Worm (Caenorhabditis elegans): ENCODE results near the gene tim-1.

The tim-1 gene

DNA sequence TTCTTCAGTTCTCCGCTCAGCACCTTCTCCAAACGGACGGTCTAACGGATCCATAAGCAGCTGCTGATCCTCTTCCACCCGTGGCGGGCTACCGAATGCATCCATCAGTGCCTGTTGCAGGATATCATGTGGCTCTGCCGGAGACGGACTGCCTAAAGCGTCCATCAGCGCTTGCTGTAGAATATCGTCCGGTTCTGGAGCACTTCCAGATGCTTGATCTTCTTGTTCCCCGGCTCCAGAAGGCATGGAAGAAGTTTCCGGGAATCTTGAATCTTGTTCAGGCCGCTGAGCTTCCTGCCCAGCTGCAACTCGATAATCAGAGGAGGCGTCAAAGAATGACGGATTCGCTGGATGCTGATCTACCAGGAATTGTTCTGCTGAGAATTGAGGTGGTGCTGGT lies 44.7 kb downstream of the tim-1 start:
- TF ChIP-seq sem-2 (GFP tag; optimal IDR thresholded peaks at IDR 0.05) (no peak), nhr-28 (tag; optimal IDR thresholded peaks at IDR 0.05) (no peak), zip-8 (tag; optimal IDR thresholded peaks at IDR 0.05) (no peak), sptf-1 (tag; optimal IDR thresholded peaks at IDR 0.05) (no peak), ceh-43 (GFP tag; optimal IDR thresholded peaks at IDR 0.05) (no peak)

DNA sequence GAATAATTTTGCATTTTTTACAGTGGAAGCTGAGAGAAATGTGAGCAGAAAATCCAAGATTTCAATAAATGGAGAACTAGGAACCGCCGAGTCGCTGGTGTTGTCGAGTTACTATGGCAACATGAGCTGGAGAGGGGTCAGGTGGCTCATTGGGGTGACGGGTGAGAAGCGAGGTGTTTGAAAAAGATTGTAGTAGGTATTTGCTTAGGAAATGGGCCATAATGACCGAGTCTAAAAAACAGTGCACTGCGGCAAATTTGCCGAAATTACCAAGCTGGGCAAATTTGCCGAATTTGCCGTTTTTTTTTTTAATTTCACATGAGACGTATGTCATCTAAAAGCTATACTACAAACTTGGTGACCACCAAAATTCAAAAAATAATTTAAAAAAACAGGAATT lies 47.5 kb downstream of the tim-1 start, which contains the start of gene osm-12:
osm-12 (minus strand) TSS at position 101 of the 400 bp plus-strand sequence.
- no peak for TF ChIP-seq lin-32 (GFP tag; optimal IDR thresholded peaks at IDR 0.05)
- no peak for TF ChIP-seq cnd-1 (tag; optimal IDR thresholded peaks at IDR 0.05)
- no peak for TF ChIP-seq bed-3 (GFP tag; optimal IDR thresholded peaks at IDR 0.05)
- no peak for TF ChIP-seq ham-2 (GFP tag; optimal IDR thresholded peaks at IDR 0.05)
- TF ChIP-seq zip-8 (tag; optimal IDR thresholded peaks at IDR 0.05): no peak
- no peak for TF ChIP-seq elt-1 (tag; optimal IDR thresholded peaks at IDR 0.05; ENCODE audit: borderline replicate concordance, insufficient read depth)
- no peak for TF ChIP-seq ceh-83 (GFP tag; optimal IDR thresholded peaks at IDR 0.05)
- no peak for TF ChIP-seq snpc-4 (tag; optimal IDR thresholded peaks at IDR 0.05)
- TF ChIP-seq tbx-8 (GFP tag; optimal IDR thresholded peaks at IDR 0.05): no peak
- TF ChIP-seq hlh-1 (tag; optimal IDR thresholded peaks at IDR 0.05): no peak

DNA sequence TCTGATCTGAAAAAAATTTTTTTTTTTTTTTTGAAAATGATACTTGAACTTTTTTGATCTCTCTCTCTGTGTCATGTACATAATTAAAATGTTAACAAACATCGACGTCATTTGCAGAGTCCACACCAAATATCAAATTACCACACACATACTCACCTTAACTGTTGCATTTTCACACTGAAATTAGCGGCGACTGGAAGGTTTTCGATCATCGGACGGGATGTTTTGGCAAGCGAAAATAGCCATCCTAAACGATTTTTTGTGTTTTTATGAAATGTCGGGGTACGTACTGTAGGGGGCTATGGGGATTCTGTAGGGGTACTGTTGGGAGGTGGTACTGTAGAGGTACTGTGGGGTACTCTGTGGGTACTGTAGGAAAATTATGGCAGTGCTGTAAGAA lies 51.8 kb downstream of the tim-1 start:
- no peak for TF ChIP-seq elt-1 (tag; optimal IDR thresholded peaks at IDR 0.05; ENCODE audit: borderline replicate concordance, insufficient read depth)
- no peak for TF ChIP-seq snpc-4 (tag; optimal IDR thresholded peaks at IDR 0.05)
- no peak for TF ChIP-seq unc-120 (tag; optimal IDR thresholded peaks at IDR 0.05; ENCODE audit: poor library complexity, severe bottlenecking)
- TF ChIP-seq zip-8 (tag; optimal IDR thresholded peaks at IDR 0.05): no peak
- no peak for TF ChIP-seq cnd-1 (tag; optimal IDR thresholded peaks at IDR 0.05)
- TF ChIP-seq unc-39 (tag; optimal IDR thresholded peaks at IDR 0.05): no peak
- TF ChIP-seq ces-1 (GFP tag; optimal IDR thresholded peaks at IDR 0.05): no peak
- TF ChIP-seq M03D4.4 (tag; optimal IDR thresholded peaks at IDR 0.05): no peak
- no peak for TF ChIP-seq bed-3 (GFP tag; optimal IDR thresholded peaks at IDR 0.05)
- no peak for TF ChIP-seq sem-2 (GFP tag; optimal IDR thresholded peaks at IDR 0.05)
- no peak for TF ChIP-seq unc-62 (GFP tag; optimal IDR thresholded peaks at IDR 0.05)
- no peak for TF ChIP-seq lsy-2 (tag; optimal IDR thresholded peaks at IDR 0.05)

DNA sequence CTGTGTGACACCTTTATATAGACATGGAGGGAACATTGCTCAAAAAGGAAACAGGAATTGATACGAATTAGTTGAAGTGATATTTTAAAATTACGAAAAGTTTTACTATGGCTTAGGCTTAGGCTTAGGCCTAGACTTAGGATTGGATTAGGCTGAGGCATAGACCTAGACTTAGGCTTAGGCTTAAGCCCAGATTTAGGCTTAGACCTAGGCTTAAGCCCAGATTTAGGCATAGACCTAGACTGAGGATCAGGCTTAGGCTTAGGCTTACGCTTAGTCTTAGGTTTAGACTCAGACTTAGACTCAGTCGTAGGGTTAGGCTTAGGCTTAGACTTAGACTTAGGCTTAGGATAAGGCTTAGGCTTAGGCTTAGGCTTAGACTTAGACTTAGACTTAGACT lies 54.0 kb downstream of the tim-1 start:
- no peak for TF ChIP-seq elt-3 (tag; optimal IDR thresholded peaks at IDR 0.05)
- no peak for TF ChIP-seq cnd-1 (tag; optimal IDR thresholded peaks at IDR 0.05)
- TF ChIP-seq elt-1 (tag; optimal IDR thresholded peaks at IDR 0.05; ENCODE audit: borderline replicate concordance, insufficient read depth): no peak
- no peak for TF ChIP-seq blmp-1 (tag; optimal IDR thresholded peaks at IDR 0.05)
- TF ChIP-seq lin-32 (GFP tag; optimal IDR thresholded peaks at IDR 0.05): no peak
- TF ChIP-seq hlh-1 (tag; optimal IDR thresholded peaks at IDR 0.05): no peak
- TF ChIP-seq flh-1 (GFP tag; optimal IDR thresholded peaks at IDR 0.05): no peak
- no peak for TF ChIP-seq snpc-4 (tag; optimal IDR thresholded peaks at IDR 0.05)
- no peak for TF ChIP-seq pha-4 (tag; optimal IDR thresholded peaks at IDR 0.05)
- no peak for TF ChIP-seq M03D4.4 (tag; optimal IDR thresholded peaks at IDR 0.05)
- no peak for TF ChIP-seq sptf-1 (tag; optimal IDR thresholded peaks at IDR 0.05)
- TF ChIP-seq mab-5 (tag; optimal IDR thresholded peaks at IDR 0.05): no peak
- TF ChIP-seq mep-1 (tag; optimal IDR thresholded peaks at IDR 0.05): no peak
- TF ChIP-seq lin-13 (tag; optimal IDR thresholded peaks at IDR 0.05): no peak
- TF ChIP-seq ztf-11 (tag; optimal IDR thresholded peaks at IDR 0.05): no peak
- TF ChIP-seq nhr-12 (tag; optimal IDR thresholded peaks at IDR 0.05): no peak
- TF ChIP-seq zip-8 (tag; optimal IDR thresholded peaks at IDR 0.05): no peak

DNA sequence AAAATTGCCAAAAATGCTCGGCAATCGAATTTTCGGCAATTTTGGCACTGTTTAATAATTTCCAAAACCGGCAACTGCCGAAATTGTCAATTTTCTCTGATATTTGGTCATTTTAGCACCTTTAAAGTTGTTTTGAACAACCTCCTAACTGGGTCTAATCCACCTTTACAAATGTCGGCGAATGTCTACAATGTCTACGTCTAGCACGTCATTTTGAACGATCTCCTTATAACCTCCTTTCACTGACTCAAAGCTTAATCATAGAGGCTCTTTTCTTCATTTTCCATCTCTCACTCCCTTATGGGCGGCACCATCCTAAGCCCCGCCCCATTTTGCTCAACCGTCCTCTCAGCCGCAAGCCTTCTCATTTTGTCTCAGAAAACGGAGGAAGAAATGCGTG lies 55.8 kb downstream of the tim-1 start, which contains the start of gene Y75B8A.44:
Y75B8A.44 (plus strand) TSS at position 301 of the 400 bp plus-strand sequence.
- no peak for TF ChIP-seq sem-2 (GFP tag; optimal IDR thresholded peaks at IDR 0.05)
- TF ChIP-seq nhr-2 (tag; optimal IDR thresholded peaks at IDR 0.05): no peak
- TF ChIP-seq unc-62 (GFP tag; optimal IDR thresholded peaks at IDR 0.05): no peak
- TF ChIP-seq mep-1 (tag; optimal IDR thresholded peaks at IDR 0.05): no peak
- no peak for TF ChIP-seq nhr-237 (tag; optimal IDR thresholded peaks at IDR 0.05)
- no peak for TF ChIP-seq nhr-76 (tag; optimal IDR thresholded peaks at IDR 0.05)
- TF ChIP-seq mls-2 (tag; optimal IDR thresholded peaks at IDR 0.05): no peak
- no peak for TF ChIP-seq lin-13 (tag; optimal IDR thresholded peaks at IDR 0.05)
- TF ChIP-seq unc-39 (tag; optimal IDR thresholded peaks at IDR 0.05): no peak
- TF ChIP-seq sptf-1 (tag; optimal IDR thresholded peaks at IDR 0.05): no peak
- no peak for TF ChIP-seq ham-2 (GFP tag; optimal IDR thresholded peaks at IDR 0.05)
- TF ChIP-seq hlh-1 (tag; optimal IDR thresholded peaks at IDR 0.05): no peak
- TF ChIP-seq bed-3 (GFP tag; optimal IDR thresholded peaks at IDR 0.05): no peak
- no peak for TF ChIP-seq ceh-43 (GFP tag; optimal IDR thresholded peaks at IDR 0.05)
- no peak for TF ChIP-seq unc-120 (tag; optimal IDR thresholded peaks at IDR 0.05; ENCODE audit: poor library complexity, severe bottlenecking)
- no peak for TF ChIP-seq cnd-1 (tag; optimal IDR thresholded peaks at IDR 0.05)
- no peak for TF ChIP-seq blmp-1 (tag; optimal IDR thresholded peaks at IDR 0.05)
- no peak for TF ChIP-seq tbx-8 (GFP tag; optimal IDR thresholded peaks at IDR 0.05)
- no peak for TF ChIP-seq flh-1 (GFP tag; optimal IDR thresholded peaks at IDR 0.05)
- no peak for TF ChIP-seq ceh-83 (GFP tag; optimal IDR thresholded peaks at IDR 0.05)

All from whole organism, mixed stage, embryonic.